Worm (Caenorhabditis elegans): ENCODE measurements around the gene B0334.4.

The B0334.4 gene

ce11 chrII:11479076-11479475 is 16.4 kb upstream of the B0334.4 start, which contains the start of gene W02B12.12:
TSS of gene W02B12.12 (minus strand) at chrII:11479176.
- no peak for TF ChIP-seq lir-3 (tag; optimal IDR thresholded peaks at IDR 0.05; ENCODE audit: poor library complexity)
- no peak for TF ChIP-seq egl-13 (tag; optimal IDR thresholded peaks at IDR 0.05)
- TF ChIP-seq ces-1 (GFP tag; optimal IDR thresholded peaks at IDR 0.05), result no peak
- TF ChIP-seq ceh-63 (GFP tag; optimal IDR thresholded peaks at IDR 0.05), result no peak
- no peak for TF ChIP-seq lin-15B (tag; optimal IDR thresholded peaks at IDR 0.05)
- TF ChIP-seq nhr-19 (GFP tag; conservative IDR thresholded peaks at IDR 0.05), result no peak
- no peak for TF ChIP-seq sup-37 (GFP tag; optimal IDR thresholded peaks at IDR 0.05)
- TF ChIP-seq unc-62 (GFP tag; optimal IDR thresholded peaks at IDR 0.05), result no peak

- TF ChIP-seq mep-1 (tag; optimal IDR thresholded peaks at IDR 0.05) (peak; percentile 85), dpl-1 (GFP tag; optimal IDR thresholded peaks at IDR 0.05) (peak; percentile 19 to 61 (median 59)), jun-1 (tag; optimal IDR thresholded peaks at IDR 0.05) (peak; percentile 63), fkh-4 (tag; optimal IDR thresholded peaks at IDR 0.05; ENCODE audit: borderline replicate concordance) (no peak), grh-1 (GFP tag; IDR thresholded peaks at IDR 0.05) (peak; percentile 44; the same call in 1 of the 2 replicates), ceh-90 (tag; optimal IDR thresholded peaks at IDR 0.05) (no peak), snpc-4 (tag; optimal IDR thresholded peaks at IDR 0.05) (peak; percentile 51), snu-23 (GFP tag; optimal IDR thresholded peaks at IDR 0.05) (peak; percentile 85), nhr-84 (tag; optimal IDR thresholded peaks at IDR 0.05) (no peak), nhr-47 (tag; optimal IDR thresholded peaks at IDR 0.05) (peak; percentile 78), ztf-11 (tag; optimal IDR thresholded peaks at IDR 0.05) (peak in 1 of 2 experiments; percentile 52), zip-4 (GFP tag; optimal IDR thresholded peaks at IDR 0.05) (peak; percentile 15), hlh-17 (GFP tag; optimal IDR thresholded peaks at IDR 0.05; ENCODE audit: borderline replicate concordance) (no peak), lir-3 (tag; optimal IDR thresholded peaks at IDR 0.05; ENCODE audit: poor library complexity) (peak; percentile 82), ceh-63 (GFP tag; optimal IDR thresholded peaks at IDR 0.05) (no peak), Y116A8C.19 (tag; optimal IDR thresholded peaks at IDR 0.05; ENCODE audit: borderline replicate concordance) (no peak), nhr-20 (tag; optimal IDR thresholded peaks at IDR 0.05) (peak; percentile 68), ceh-88 (GFP tag; IDR thresholded peaks at IDR 0.05) (peak; percentile 60), fkh-8 (tag; optimal IDR thresholded peaks at IDR 0.05) (peak; percentile 70), C16A3.4 (tag; optimal IDR thresholded peaks at IDR 0.05) (peak; percentile 83), tbx-2 (tag; optimal IDR thresholded peaks at IDR 0.05) (peak; percentile 54), nhr-19 (GFP tag; conservative IDR thresholded peaks at IDR 0.05) (peak; percentile 76), skn-1 (tag; optimal IDR thresholded peaks at IDR 0.05) (peak; percentile 41), ces-1 (GFP tag; optimal IDR thresholded peaks at IDR 0.05) (no peak), egl-13 (tag; optimal IDR thresholded peaks at IDR 0.05) (peak; percentile 19), nhr-11 (tag; optimal IDR thresholded peaks at IDR 0.05) (no peak), elt-2 (tag; optimal IDR thresholded peaks at IDR 0.05) (peak; percentile 50), aly-2 (tag; optimal IDR thresholded peaks at IDR 0.05) (peak; percentile 69), xbp-1 (tag; optimal IDR thresholded peaks at IDR 0.05) (peak; percentile 53), nhr-77 (tag; optimal IDR thresholded peaks at IDR 0.05) (peak; percentile 41), mdl-1 (tag; optimal IDR thresholded peaks at IDR 0.05) (peak in 1 of 2 experiments; percentile 85), rnt-1 (tag; optimal IDR thresholded peaks at IDR 0.05) (peak; percentile 79), nhr-85 (tag) (peak; percentile 79), fos-1 (tag; optimal IDR thresholded peaks at IDR 0.05) (peak; percentile 8), F16B12.6 (tag; optimal IDR thresholded peaks at IDR 0.05) (peak; percentile 46), pag-3 (tag; optimal IDR thresholded peaks at IDR 0.05; ENCODE audit: borderline replicate concordance, insufficient read depth) (no peak), nhr-71 (tag; optimal IDR thresholded peaks at IDR 0.05) (peak; percentile 80), unc-130 (tag; optimal IDR thresholded peaks at IDR 0.05) (peak; percentile 73), lin-35 (GFP tag; optimal IDR thresholded peaks at IDR 0.05) (peak; percentile 69 to 84), vab-15 (tag; optimal IDR thresholded peaks at IDR 0.05) (peak; percentile 48), mef-2 (tag; optimal IDR thresholded peaks at IDR 0.05) (no peak), lin-15B (tag; optimal IDR thresholded peaks at IDR 0.05) (peak; percentile 37), ceh-82 (tag; optimal IDR thresholded peaks at IDR 0.05) (peak; percentile 38 to 87 (median 46)), zag-1 (tag; optimal IDR thresholded peaks at IDR 0.05) (no peak), nhr-90 (tag; optimal IDR thresholded peaks at IDR 0.05; ENCODE audit: poor library complexity) (peak; percentile 74), elt-3 (tag; optimal IDR thresholded peaks at IDR 0.05) (peak in 2 of 6 experiments; percentile 34 to 51)
Measured at ce11 chrII:11484600-11484999, 10.9 kb upstream of the B0334.4 start.

Data from whole organism, L1 larva.